Fruit fly (Drosophila melanogaster): ENCODE measurements around the gene CG13838.

CG13838 gene

DNA sequence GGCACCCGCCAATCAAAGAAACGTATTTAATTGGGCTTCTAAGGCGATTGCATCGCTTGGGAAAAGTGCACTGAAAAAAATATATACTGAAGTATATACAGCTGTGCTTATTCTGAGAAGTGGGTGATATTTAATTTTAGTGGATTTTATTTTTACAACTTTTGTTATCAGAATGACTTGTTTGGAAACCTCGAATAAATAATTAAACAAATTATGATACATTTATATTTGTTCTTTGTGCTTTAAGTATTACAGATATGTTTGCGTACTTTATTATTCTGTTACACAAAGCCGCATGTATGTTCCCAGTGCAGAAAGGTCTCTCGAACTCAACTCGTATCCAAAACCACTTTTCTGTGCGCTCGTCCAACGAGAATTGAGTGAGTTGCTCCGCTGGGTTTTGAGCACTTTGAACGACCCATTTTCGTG is 6.7 kb downstream of the CG13838 start:
- TF ChIP-seq CG32121 (GFP tag; IDR thresholded peaks at IDR 0.05): peak; percentile 90
- no peak; the same call in 2 of the 3 replicates for TF ChIP-seq fd96Ca (GFP tag; IDR thresholded peaks at IDR 0.05)
- peak; percentile 52; the same call in 1 of the 2 replicates for TF ChIP-seq CG10348 (GFP tag; IDR thresholded peaks at IDR 0.05)
- peak; percentile 73 for TF ChIP-seq CG34367 (tag; optimal IDR thresholded peaks at IDR 0.05)
- peak; percentile 81 for TF ChIP-seq CG15710 (tag; optimal IDR thresholded peaks at IDR 0.05)
- TF ChIP-seq CG9948 (tag; optimal IDR thresholded peaks at IDR 0.05): peak; percentile 83
- TF ChIP-seq CG17806 (tag; optimal IDR thresholded peaks at IDR 0.05): peak; percentile 77
- TF ChIP-seq Pif1A (GFP tag; optimal IDR thresholded peaks at IDR 0.05): peak; percentile 81
- TF ChIP-seq Snoo (tag; optimal IDR thresholded peaks at IDR 0.05): peak; percentile 85
- TF ChIP-seq rn (GFP tag; IDR thresholded peaks at IDR 0.05): peak; percentile 43; the same call in 1 of the 2 replicates
- TF ChIP-seq CG13204 (GFP tag; optimal IDR thresholded peaks at IDR 0.05): no peak
- TF ChIP-seq CG8159 (tag; optimal IDR thresholded peaks at IDR 0.05): peak; percentile 88
- peak; percentile 72 for TF ChIP-seq Ets98B (GFP tag; IDR thresholded peaks at IDR 0.05)
- TF ChIP-seq CG14655 (GFP tag; optimal IDR thresholded peaks at IDR 0.05): peak; percentile 93
- no peak for TF ChIP-seq EcR (GFP tag; optimal IDR thresholded peaks at IDR 0.05)
- TF ChIP-seq CG12605 (GFP tag; IDR thresholded peaks at IDR 0.05): peak; percentile 56; the same call in 1 of the 2 replicates
- peak; percentile 63 for TF ChIP-seq D1 (tag; optimal IDR thresholded peaks at IDR 0.05)
- TF ChIP-seq CG4496 (GFP tag; IDR thresholded peaks at IDR 0.05): peak; percentile 72
- TF ChIP-seq CG8301 (tag; optimal IDR thresholded peaks at IDR 0.05): peak; percentile 91
- TF ChIP-seq Pif1B (GFP tag; optimal IDR thresholded peaks at IDR 0.05): peak; percentile 86
- no peak for TF ChIP-seq gl (tag; optimal IDR thresholded peaks at IDR 0.05)

DNA sequence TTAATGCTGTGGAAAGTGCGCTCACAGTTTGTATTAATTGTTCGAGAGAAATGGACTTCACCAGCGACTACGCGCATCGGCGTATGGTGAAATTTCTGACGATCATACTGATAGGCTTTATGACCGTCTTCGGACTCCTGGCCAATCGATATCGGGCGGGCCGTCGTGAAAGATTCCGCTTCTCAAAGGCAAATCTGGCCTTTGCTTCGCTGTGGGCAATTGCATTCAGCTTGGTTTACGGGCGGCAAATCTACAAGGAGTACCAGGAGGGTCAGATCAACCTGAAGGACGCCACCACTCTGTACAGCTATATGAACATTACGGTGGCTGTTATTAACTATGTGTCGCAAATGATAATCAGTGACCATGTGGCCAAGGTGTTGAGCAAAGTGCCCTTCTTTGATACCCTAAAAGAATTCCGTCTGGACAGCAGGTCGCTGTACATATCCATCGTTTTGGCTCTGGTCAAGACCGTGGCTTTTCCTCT is 9.6 kb downstream of the CG13838 start, which contains the start of gene Gr94a:
Gene Gr94a, plus strand, starts transcription at position 51 of the 487 bp plus-strand sequence.
- no peak for TF ChIP-seq EcR (GFP tag; optimal IDR thresholded peaks at IDR 0.05)
- TF ChIP-seq Snoo (tag; optimal IDR thresholded peaks at IDR 0.05): no peak
- no peak for TF ChIP-seq CG34367 (tag; optimal IDR thresholded peaks at IDR 0.05)
- no peak for TF ChIP-seq Ets98B (GFP tag; IDR thresholded peaks at IDR 0.05)
- no peak for TF ChIP-seq rn (GFP tag; IDR thresholded peaks at IDR 0.05)
- no peak for TF ChIP-seq CG8159 (tag; optimal IDR thresholded peaks at IDR 0.05)

DNA sequence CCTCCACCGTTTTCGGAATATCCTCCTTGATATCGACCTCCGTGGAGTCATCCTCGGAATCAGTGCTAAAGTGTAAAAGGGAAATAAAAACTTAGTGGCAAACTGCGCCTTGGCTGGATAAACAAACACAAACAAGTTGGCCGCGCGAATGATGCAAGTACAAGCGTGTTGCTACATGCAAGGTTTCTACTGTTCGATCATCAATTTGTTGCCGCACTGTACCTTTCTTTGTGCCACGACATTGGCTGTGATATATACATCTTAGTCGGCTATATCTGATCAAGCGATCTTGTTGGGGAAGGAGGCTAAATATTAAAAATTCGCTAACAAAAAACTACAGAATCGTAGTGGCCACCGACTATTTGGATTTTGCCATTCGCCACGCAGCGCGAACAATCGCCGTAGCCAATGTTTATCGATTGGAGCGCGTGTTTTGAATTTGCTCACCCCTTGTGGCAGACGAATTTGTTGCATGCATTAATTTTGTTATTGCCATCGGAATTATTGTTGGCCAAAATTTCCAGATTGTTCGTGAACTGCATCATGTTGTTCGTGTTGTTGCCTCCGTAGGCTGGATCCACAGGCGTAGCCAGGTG is 11.2 kb downstream of the CG13838 start:
- TF ChIP-seq CG8159 (tag; optimal IDR thresholded peaks at IDR 0.05) (no peak), gl (tag; optimal IDR thresholded peaks at IDR 0.05) (no peak), CG14655 (GFP tag; optimal IDR thresholded peaks at IDR 0.05) (no peak), CG9948 (tag; optimal IDR thresholded peaks at IDR 0.05) (no peak)

DNA sequence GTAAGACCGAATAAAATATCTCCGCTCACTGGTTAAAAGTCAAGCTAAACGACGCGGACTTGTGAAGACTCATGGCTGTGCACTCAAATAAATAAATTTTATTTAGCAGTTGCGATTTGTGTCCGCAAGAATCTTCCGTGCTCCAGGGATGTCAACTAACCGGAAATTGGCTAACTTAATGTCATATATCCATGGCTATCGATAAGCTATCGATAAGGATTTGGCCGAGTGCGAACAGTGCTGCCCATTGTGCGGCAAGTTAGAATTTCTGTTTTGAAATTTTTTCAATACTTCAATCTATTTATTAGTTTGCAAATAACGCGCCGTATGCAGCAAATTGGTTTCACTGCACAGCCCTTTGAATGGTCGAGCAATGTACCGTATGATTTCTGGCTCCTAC is 11.9 kb downstream of the CG13838 start, which contains the start of gene p53:
Gene p53, minus strand, starts transcription at position 147 of the 400 bp plus-strand sequence.
- no peak for TF ChIP-seq EcR (GFP tag; optimal IDR thresholded peaks at IDR 0.05)
- TF ChIP-seq CG8301 (tag; optimal IDR thresholded peaks at IDR 0.05): no peak
- peak; percentile 38 for TF ChIP-seq CG15710 (tag; optimal IDR thresholded peaks at IDR 0.05)
- peak; percentile 20 for TF ChIP-seq CG34367 (tag; optimal IDR thresholded peaks at IDR 0.05)
- TF ChIP-seq CG10348 (GFP tag; IDR thresholded peaks at IDR 0.05): no peak
- no peak for TF ChIP-seq rn (GFP tag; IDR thresholded peaks at IDR 0.05)
- TF ChIP-seq fd96Ca (GFP tag; IDR thresholded peaks at IDR 0.05): 0 out of 3 replicates have a peak, but pooled peaks have one; percentile 20
- no peak for TF ChIP-seq D1 (tag; optimal IDR thresholded peaks at IDR 0.05)
- TF ChIP-seq CG8159 (tag; optimal IDR thresholded peaks at IDR 0.05): no peak
- peak; percentile 83 for TF ChIP-seq CG4496 (GFP tag; IDR thresholded peaks at IDR 0.05)
- TF ChIP-seq CG12605 (GFP tag; IDR thresholded peaks at IDR 0.05): no peak
- TF ChIP-seq CG13204 (GFP tag; optimal IDR thresholded peaks at IDR 0.05): no peak
- no peak for TF ChIP-seq CG14655 (GFP tag; optimal IDR thresholded peaks at IDR 0.05)
- peak; percentile 28; the same call in 1 of the 2 replicates for TF ChIP-seq CG32121 (GFP tag; IDR thresholded peaks at IDR 0.05)
- TF ChIP-seq Ets98B (GFP tag; IDR thresholded peaks at IDR 0.05): peak; percentile 42
- TF ChIP-seq Snoo (tag; optimal IDR thresholded peaks at IDR 0.05): peak; percentile 71
- TF ChIP-seq CG9948 (tag; optimal IDR thresholded peaks at IDR 0.05): no peak
- no peak for TF ChIP-seq Pif1A (GFP tag; optimal IDR thresholded peaks at IDR 0.05)
- TF ChIP-seq gl (tag; optimal IDR thresholded peaks at IDR 0.05): peak; percentile 11
- TF ChIP-seq Pif1B (GFP tag; optimal IDR thresholded peaks at IDR 0.05): no peak
- TF ChIP-seq CG17806 (tag; optimal IDR thresholded peaks at IDR 0.05): peak; percentile 56

DNA sequence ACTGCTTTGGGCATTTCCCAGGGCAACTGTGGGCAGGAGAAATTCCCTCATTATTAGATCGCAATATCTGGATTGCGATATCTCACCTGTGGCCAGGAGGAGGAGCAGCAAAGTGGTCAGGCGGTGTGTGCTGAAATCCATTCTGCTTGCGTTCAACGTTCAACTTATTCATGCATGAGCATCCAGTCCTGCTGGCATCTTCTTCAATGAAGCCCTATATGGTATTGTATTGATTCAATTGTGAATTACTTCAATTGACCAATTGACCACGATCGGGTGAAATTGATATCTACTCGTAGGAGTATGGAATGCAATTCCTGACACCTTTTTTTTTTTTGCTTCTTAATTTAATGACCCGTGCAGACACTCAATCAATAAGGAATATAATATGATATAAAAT is 14.1 kb downstream of the CG13838 start:
- no peak for TF ChIP-seq fd96Ca (GFP tag; IDR thresholded peaks at IDR 0.05)
- no peak for TF ChIP-seq CG13204 (GFP tag; optimal IDR thresholded peaks at IDR 0.05)
- no peak for TF ChIP-seq EcR (GFP tag; optimal IDR thresholded peaks at IDR 0.05)
- TF ChIP-seq CG17806 (tag; optimal IDR thresholded peaks at IDR 0.05): no peak
- TF ChIP-seq D1 (tag; optimal IDR thresholded peaks at IDR 0.05): no peak
- no peak for TF ChIP-seq Snoo (tag; optimal IDR thresholded peaks at IDR 0.05)
- TF ChIP-seq CG9948 (tag; optimal IDR thresholded peaks at IDR 0.05): no peak
- TF ChIP-seq CG12605 (GFP tag; IDR thresholded peaks at IDR 0.05): no peak
- no peak for TF ChIP-seq gl (tag; optimal IDR thresholded peaks at IDR 0.05)
- no peak for TF ChIP-seq Pif1B (GFP tag; optimal IDR thresholded peaks at IDR 0.05)
- TF ChIP-seq rn (GFP tag; IDR thresholded peaks at IDR 0.05): no peak
- no peak for TF ChIP-seq CG34367 (tag; optimal IDR thresholded peaks at IDR 0.05)
- no peak for TF ChIP-seq CG14655 (GFP tag; optimal IDR thresholded peaks at IDR 0.05)
- TF ChIP-seq Ets98B (GFP tag; IDR thresholded peaks at IDR 0.05): no peak
- no peak for TF ChIP-seq Pif1A (GFP tag; optimal IDR thresholded peaks at IDR 0.05)
- no peak for TF ChIP-seq CG4496 (GFP tag; IDR thresholded peaks at IDR 0.05)
- no peak for TF ChIP-seq CG10348 (GFP tag; IDR thresholded peaks at IDR 0.05)
- no peak for TF ChIP-seq CG8159 (tag; optimal IDR thresholded peaks at IDR 0.05)
- no peak for TF ChIP-seq CG32121 (GFP tag; IDR thresholded peaks at IDR 0.05)

Data from whole organism, pupa.